Fruit fly (Drosophila melanogaster): ENCODE data around the gene Corp.

The Corp gene

DNA sequence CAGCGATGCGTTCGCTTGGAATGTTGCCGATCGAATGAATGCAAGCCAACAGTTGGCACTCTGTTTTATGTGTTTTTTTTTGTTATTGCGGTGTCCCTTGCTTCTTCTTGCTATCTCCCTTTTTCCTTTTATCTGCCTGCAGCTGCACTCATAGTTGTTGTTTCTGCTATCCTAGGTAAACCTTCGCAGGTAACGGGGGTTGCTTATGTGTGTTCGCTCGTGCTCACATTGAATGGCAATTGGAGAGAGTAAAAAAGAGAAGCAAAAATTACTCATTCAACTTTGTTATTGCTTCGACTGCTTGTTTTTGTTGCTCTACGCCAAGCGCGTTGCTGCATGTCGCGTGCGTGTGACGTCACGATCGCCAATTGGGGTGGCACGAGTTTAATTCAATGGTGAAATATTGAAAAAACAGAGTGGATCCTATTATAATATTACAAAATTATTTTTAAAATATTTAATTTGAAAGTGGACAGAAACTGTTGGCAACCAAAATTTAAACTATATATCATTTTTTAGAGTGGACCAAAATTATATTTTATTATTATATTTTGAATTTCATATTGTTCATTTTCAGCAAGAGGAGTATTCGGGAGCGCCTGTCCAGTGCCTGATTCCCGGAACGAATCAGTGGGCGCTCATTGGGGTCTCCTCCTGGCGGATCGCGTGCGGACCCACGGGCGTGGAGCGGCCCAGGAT, at the start of gene Corp (continued):
- TF ChIP-seq CG18011 (GFP tag; optimal IDR thresholded peaks at IDR 0.05) (no peak), CG6813 (GFP tag; optimal IDR thresholded peaks at IDR 0.05) (no peak), oc (tag; optimal IDR thresholded peaks at IDR 0.05) (no peak), Atf6 (GFP tag; IDR thresholded peaks at IDR 0.05) (no peak; the same call in 1 of the 2 replicates), CG16779 (GFP tag; IDR thresholded peaks at IDR 0.05) (no peak), wdn (GFP tag; IDR thresholded peaks at IDR 0.05) (no peak), cwo (GFP tag; optimal IDR thresholded peaks at IDR 0.05) (no peak), CG6689 (GFP tag; IDR thresholded peaks at IDR 0.05) (peak; percentile 82), CG30403 (GFP tag; optimal IDR thresholded peaks at IDR 0.05) (peak; percentile 14), sens (GFP tag) (no peak), maf-S (GFP tag; optimal IDR thresholded peaks at IDR 0.05) (no peak), NfI (GFP tag; optimal IDR thresholded peaks at IDR 0.05) (peak; percentile 11), dm (GFP tag; optimal IDR thresholded peaks at IDR 0.05) (no peak), MBD-R2 (GFP tag; IDR thresholded peaks at IDR 0.05) (0 out of 2 replicates have a peak, but pooled peaks have one; percentile 7), hbn (GFP tag; IDR thresholded peaks at IDR 0.05; ENCODE audit: partially characterized antibody) (no peak), bigmax (GFP tag; optimal IDR thresholded peaks at IDR 0.05) (no peak), dmrt99B (tag; optimal IDR thresholded peaks at IDR 0.05) (peak; percentile 60), insv (GFP tag; optimal IDR thresholded peaks at IDR 0.05) (peak in 1 of 2 experiments; percentile 50), Sox100B (GFP tag; optimal IDR thresholded peaks at IDR 0.05) (peak; percentile 63), grn (GFP tag; optimal IDR thresholded peaks at IDR 0.05) (no peak), Mad (GFP tag; optimal IDR thresholded peaks at IDR 0.05) (no peak), Usf (GFP tag; optimal IDR thresholded peaks at IDR 0.05) (no peak), esg (GFP tag; conservative IDR thresholded peaks at IDR 0.05) (no peak), tx (GFP tag; optimal IDR thresholded peaks at IDR 0.05) (no peak), bab2 (GFP tag; optimal IDR thresholded peaks at IDR 0.05) (no peak), CG3726 (GFP tag; IDR thresholded peaks at IDR 0.05) (no peak), CG10979 (tag; optimal IDR thresholded peaks at IDR 0.05) (peak; percentile 32), Oli (tag; optimal IDR thresholded peaks at IDR 0.05) (peak; percentile 44), CG11093 (GFP tag; IDR thresholded peaks at IDR 0.05) (no peak), CG3163 (GFP tag; optimal IDR thresholded peaks at IDR 0.05) (no peak), Dref (GFP tag; IDR thresholded peaks at IDR 0.05) (no peak), pnt (GFP tag; optimal IDR thresholded peaks at IDR 0.05) (no peak), CG13775 (GFP tag; optimal IDR thresholded peaks at IDR 0.05) (no peak), CTCF (GFP tag; optimal IDR thresholded peaks at IDR 0.05) (no peak), jigr1 (GFP tag; IDR thresholded peaks at IDR 0.05) (no peak), Six4 (GFP tag; optimal IDR thresholded peaks at IDR 0.05) (no peak), Hr39 (optimal IDR thresholded peaks at IDR 0.05) (no peak), toy (GFP tag; IDR thresholded peaks at IDR 0.05) (no peak), CG2202 (tag; optimal IDR thresholded peaks at IDR 0.05) (peak; percentile 17), CG15601 (tag; optimal IDR thresholded peaks at IDR 0.05) (peak; percentile 68), gsb (GFP tag; IDR thresholded peaks at IDR 0.05) (no peak), crc (GFP tag; optimal IDR thresholded peaks at IDR 0.05) (no peak), odd (GFP tag; optimal IDR thresholded peaks at IDR 0.05) (peak; percentile 40), Sin3A (optimal IDR thresholded peaks at IDR 0.05) (no peak), bcd (GFP tag; optimal IDR thresholded peaks at IDR 0.05) (peak; percentile 15), ara (GFP tag; IDR thresholded peaks at IDR 0.05) (no peak), ind (GFP tag; optimal IDR thresholded peaks at IDR 0.05) (no peak), Fer1 (GFP tag; optimal IDR thresholded peaks at IDR 0.05) (peak; percentile 23), gfzf (GFP tag; optimal IDR thresholded peaks at IDR 0.05) (no peak), ap (GFP tag; IDR thresholded peaks at IDR 0.05) (no peak), CG33557 (GFP tag; optimal IDR thresholded peaks at IDR 0.05) (no peak), lola (GFP tag; optimal IDR thresholded peaks at IDR 0.05) (peak in 1 of 3 experiments; percentile 22)
